Worm (Caenorhabditis elegans) whole organism, mixed stage, embryonic: ENCODE measurements around the gene hipr-1.

Experiments
- blmp-1 ChIP-seq: fragments of 150-350 bp; optimal IDR thresholded peaks from 2 replicates; lab custom pipeline; 2014; ENCODE audit warnings: missing biosample characterization, missing genetic modification characterization
- cnd-1 ChIP-seq: fragments of 200-800 bp; sonication (Bioruptor generic); optimal IDR thresholded peaks from 2 replicates; lab custom pipeline; 2018; ENCODE audit warnings: mild to moderate bottlenecking, missing genetic modification characterization, missing compliant biosample characterization
- drap-1 ChIP-seq: fragments of 200-800 bp; sonication (Bioruptor generic); optimal IDR thresholded peaks from 3 replicates; lab custom pipeline; 2018; ENCODE audit warnings: mild to moderate bottlenecking, missing genetic modification characterization, missing compliant biosample characterization
- elt-1 ChIP-seq: sonication (generic microtip); optimal IDR thresholded peaks from 2 replicates; lab custom pipeline; 2017; ENCODE audit warnings: missing genetic modification characterization, mild to moderate bottlenecking, missing compliant biosample characterization, antibody characterized with exemption, moderate library complexity, borderline replicate concordance; ENCODE audit not compliant: insufficient read depth
- lin-13 ChIP-seq: fragments of 150-350 bp; optimal IDR thresholded peaks from 2 replicates; lab custom pipeline; 2014; ENCODE audit warnings: missing biosample characterization, missing genetic modification characterization
- nhr-12 ChIP-seq: fragments of 150-350 bp; optimal IDR thresholded peaks from 2 replicates; lab custom pipeline; 2014; ENCODE audit warnings: missing biosample characterization, missing genetic modification characterization
- nhr-237 ChIP-seq: fragments of 150-350 bp; optimal IDR thresholded peaks from 2 replicates; lab custom pipeline; 2014; ENCODE audit warnings: missing biosample characterization, missing genetic modification characterization
- nhr-28 ChIP-seq: fragments of 150-350 bp; optimal IDR thresholded peaks from 2 replicates; lab custom pipeline; 2014; ENCODE audit warnings: missing biosample characterization, missing genetic modification characterization
- nhr-76 ChIP-seq: sonication (generic microtip); optimal IDR thresholded peaks from 2 replicates; lab custom pipeline; 2017; ENCODE audit warnings: missing biosample characterization, missing genetic modification characterization
- pha-4 ChIP-seq: fragments of 150-350 bp; optimal IDR thresholded peaks from 2 replicates; lab custom pipeline; 2018; ENCODE audit warnings: missing biosample characterization, missing genetic modification reagents, missing genetic modification characterization
- snpc-4 ChIP-seq: fragments of 150-350 bp; optimal IDR thresholded peaks from 2 replicates; lab custom pipeline; 2014; ENCODE audit warnings: missing biosample characterization, missing genetic modification characterization
- tbx-8 ChIP-seq: fragments of 200-800 bp; sonication (Bioruptor generic); optimal IDR thresholded peaks from 2 replicates; lab custom pipeline; 2018; ENCODE audit warnings: mild to moderate bottlenecking, missing genetic modification characterization, moderate library complexity, missing compliant biosample characterization
- unc-62 ChIP-seq: fragments of 150-350 bp; optimal IDR thresholded peaks from 2 replicates; lab custom pipeline; 2014; ENCODE audit warnings: missing biosample characterization, missing genetic modification reagents, missing genetic modification characterization
- ztf-11 ChIP-seq: fragments of 150-350 bp; optimal IDR thresholded peaks from 2 replicates; lab custom pipeline; 2014; ENCODE audit warnings: missing biosample characterization, missing genetic modification characterization

- TF ChIP-seq nhr-237 (no peak), snpc-4 (tag; lab: Kevin White, UChicago) (no peak), blmp-1 (tag; lab: Kevin White, UChicago) (no peak), elt-1 (no peak), ztf-11 (tag; lab: Kevin White, UChicago) (no peak), unc-62 (no peak), nhr-12 (tag; lab: Kevin White, UChicago) (no peak), pha-4 (tag; lab: Kevin White, UChicago) (no peak), cnd-1 (tag; lab: Kevin White, UChicago) (no peak), nhr-28 (tag; lab: Kevin White, UChicago) (no peak), lin-13 (no peak), nhr-76 (no peak), tbx-8 (GFP tag; lab: Kevin White, UChicago) (no peak), drap-1 (no peak)
Observed at ce11 chrIII:8716084-8716483, 3.9 kb upstream of the hipr-1 start, which contains the start of gene B0303.14.
